Worm (Caenorhabditis elegans): ENCODE results near the gene dlc-1.

DNA sequence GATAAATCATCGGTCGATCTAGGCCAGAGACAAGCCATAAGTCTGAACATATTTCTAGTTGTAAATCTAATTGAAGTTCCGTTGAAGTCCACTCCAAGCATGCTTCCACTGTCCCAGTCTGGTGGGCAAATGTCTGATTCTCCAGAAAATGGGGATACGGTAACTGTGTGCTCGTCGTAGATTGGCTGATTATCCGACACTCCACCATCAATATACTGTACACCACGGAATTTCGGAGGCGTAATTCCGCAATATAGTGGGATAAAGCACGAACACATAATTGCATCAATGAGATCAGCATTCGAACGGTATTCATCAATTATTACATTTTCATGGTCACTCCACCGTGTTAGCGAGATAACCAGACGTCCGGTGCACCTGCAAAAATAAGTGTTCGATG lies 45.3 kb downstream of the dlc-1 start:
- TF ChIP-seq elt-3 (tag; optimal IDR thresholded peaks at IDR 0.05) = no peak
- TF ChIP-seq egl-27 (tag; optimal IDR thresholded peaks at IDR 0.05) = no peak
- TF ChIP-seq aly-2 (tag; optimal IDR thresholded peaks at IDR 0.05) = no peak
- no peak for TF ChIP-seq unc-62 (GFP tag; optimal IDR thresholded peaks at IDR 0.05)
- peak; percentile 61 for TF ChIP-seq nhr-25 (tag; optimal IDR thresholded peaks at IDR 0.05)
- TF ChIP-seq pqm-1 (tag; optimal IDR thresholded peaks at IDR 0.05) = no peak
- no peak for TF ChIP-seq mdl-1 (tag; optimal IDR thresholded peaks at IDR 0.05)
- TF ChIP-seq fos-1 (tag; optimal IDR thresholded peaks at IDR 0.05) = no peak
- no peak for TF ChIP-seq skn-1 (tag; optimal IDR thresholded peaks at IDR 0.05)
- TF ChIP-seq sea-2 (GFP tag; optimal IDR thresholded peaks at IDR 0.05) = no peak
- peak; percentile 59 for TF ChIP-seq ama-1 (optimal IDR thresholded peaks at IDR 0.05)
- TF ChIP-seq pha-4 (tag; optimal IDR thresholded peaks at IDR 0.05) = no peak
- TF ChIP-seq lin-15B (tag; optimal IDR thresholded peaks at IDR 0.05) = no peak
- TF ChIP-seq elt-1 (tag; optimal IDR thresholded peaks at IDR 0.05) = no peak

Data from whole organism, L3 larva.